Worm (Caenorhabditis elegans): Measurements from ENCODE around the gene K01D12.7.

The K01D12.7 gene

ce11 chrV:12427826-12428225 is 26.5 kb upstream of the K01D12.7 start:
- TF ChIP-seq Y48G9A.11 (GFP tag; IDR thresholded peaks at IDR 0.05) (no peak), F49E8.2 (tag; optimal IDR thresholded peaks at IDR 0.05; ENCODE audit: borderline replicate concordance) (no peak), madf-5 (GFP tag; IDR thresholded peaks at IDR 0.05) (no peak), duxl-1 (tag; optimal IDR thresholded peaks at IDR 0.05; ENCODE audit: poor library complexity) (no peak), ceh-82 (tag; optimal IDR thresholded peaks at IDR 0.05) (no peak)

- TF ChIP-seq egl-43 (GFP tag; IDR thresholded peaks at IDR 0.05) = no peak
- no peak for TF ChIP-seq Y105C5A.15 (GFP tag; IDR thresholded peaks at IDR 0.05)
- TF ChIP-seq aha-1 (tag) = peak; percentile 61
- TF ChIP-seq dve-1 (tag; optimal IDR thresholded peaks at IDR 0.05; ENCODE audit: insufficient read depth) = no peak
- TF ChIP-seq zip-2 (tag; optimal IDR thresholded peaks at IDR 0.05) = no peak
Observed at ce11 chrV:12421360-12421759, 20.1 kb upstream of the K01D12.7 start.

ce11 chrV:12420843-12421242 is 19.6 kb upstream of the K01D12.7 start, which contains the start of gene C54D10.4:
C54D10.4 (minus strand) TSS chrV:12420943.
- TF ChIP-seq dmd-6 (GFP tag; IDR thresholded peaks at IDR 0.05) (no peak), ceh-28 (tag; optimal IDR thresholded peaks at IDR 0.05) (no peak), ceh-32 (tag; optimal IDR thresholded peaks at IDR 0.05; ENCODE audit: poor library complexity) (no peak), dve-1 (tag; optimal IDR thresholded peaks at IDR 0.05; ENCODE audit: insufficient read depth) (no peak)

ce11 chrV:12418292-12418691 is 17.0 kb upstream of the K01D12.7 start, which contains the start of gene C54D10.3:
C54D10.3 (plus strand) TSS chrV:12418592.
- no peak for TF ChIP-seq duxl-1 (tag; optimal IDR thresholded peaks at IDR 0.05; ENCODE audit: poor library complexity)
- TF ChIP-seq unc-62 (GFP tag; optimal IDR thresholded peaks at IDR 0.05 in 1 of 2) = peak in 1 of 2 experiments; percentile 87
- no peak for TF ChIP-seq unc-62 (tag; optimal IDR thresholded peaks at IDR 0.05)
- TF ChIP-seq Y105C5A.15 (GFP tag; IDR thresholded peaks at IDR 0.05) = no peak

ce11 chrV:12417277-12417676 is 16.0 kb upstream of the K01D12.7 start, which contains the start of gene cdr-3:
cdr-3 (minus strand) TSS chrV:12417377.
- TF ChIP-seq lir-3 (tag; optimal IDR thresholded peaks at IDR 0.05) = no peak
- no peak for TF ChIP-seq snpc-1.2 (GFP tag; IDR thresholded peaks at IDR 0.05)
- TF ChIP-seq nhr-41 (GFP tag; IDR thresholded peaks at IDR 0.05) = no peak
- TF ChIP-seq nhr-28 (tag; optimal IDR thresholded peaks at IDR 0.05) = no peak
- no peak for TF ChIP-seq php-3 (GFP tag; IDR thresholded peaks at IDR 0.05)
- no peak for TF ChIP-seq aha-1 (tag)
- TF ChIP-seq duxl-1 (tag; optimal IDR thresholded peaks at IDR 0.05; ENCODE audit: poor library complexity) = no peak
- TF ChIP-seq lim-7 (GFP tag; IDR thresholded peaks at IDR 0.05) = no peak
- TF ChIP-seq madf-9 (GFP tag; conservative IDR thresholded peaks at IDR 0.05) = no peak
- TF ChIP-seq F26F4.8 (GFP tag; conservative IDR thresholded peaks at IDR 0.05) = no peak
- TF ChIP-seq dmd-8 (GFP tag; IDR thresholded peaks at IDR 0.05) = no peak
- TF ChIP-seq rbr-2 (tag; optimal IDR thresholded peaks at IDR 0.05) = no peak
- no peak for TF ChIP-seq nhr-77 (tag; optimal IDR thresholded peaks at IDR 0.05)
- TF ChIP-seq hif-1 (tag; optimal IDR thresholded peaks at IDR 0.05) = no peak
- TF ChIP-seq set-16 (GFP tag; IDR thresholded peaks at IDR 0.05) = no peak
- TF ChIP-seq hlh-30 (tag; optimal IDR thresholded peaks at IDR 0.05; ENCODE audit: insufficient read depth) = no peak
- no peak for TF ChIP-seq zip-11 (GFP tag; IDR thresholded peaks at IDR 0.05)
- no peak for TF ChIP-seq T20F7.1 (GFP tag; optimal IDR thresholded peaks at IDR 0.05)
- TF ChIP-seq nhr-111 (GFP tag; optimal IDR thresholded peaks at IDR 0.05) = no peak

- TF ChIP-seq mxl-3 (GFP tag; optimal IDR thresholded peaks at IDR 0.05) (no peak), ces-1 (GFP tag; optimal IDR thresholded peaks at IDR 0.05) (no peak), aly-2 (tag; optimal IDR thresholded peaks at IDR 0.05) (no peak), daf-16 (GFP tag; optimal IDR thresholded peaks at IDR 0.05) (no peak), daf-16 (tag; optimal IDR thresholded peaks at IDR 0.05) (peak; percentile 63), lin-1 (GFP tag; IDR thresholded peaks at IDR 0.05) (no peak), dve-1 (tag; optimal IDR thresholded peaks at IDR 0.05; ENCODE audit: insufficient read depth) (peak; percentile 47), pqm-1 (tag; optimal IDR thresholded peaks at IDR 0.05) (peak; percentile 61), mxl-2 (GFP tag; conservative IDR thresholded peaks at IDR 0.05) (no peak), mes-2 (tag; optimal IDR thresholded peaks at IDR 0.05; ENCODE audit: poor library complexity, severe bottlenecking) (no peak), hlh-11 (tag; optimal IDR thresholded peaks at IDR 0.05) (no peak), skn-1 (tag; optimal IDR thresholded peaks at IDR 0.05) (no peak), nhr-10 (tag; optimal IDR thresholded peaks at IDR 0.05) (no peak)
Observed at ce11 chrV:12415656-12416055, 14.4 kb upstream of the K01D12.7 start, which contains the start of gene cdr-2. cdr-2 (minus strand) TSS chrV:12415709.
